Fruit fly (Drosophila melanogaster) whole organism, prepupa: Measurements from ENCODE around the gene aru.

Experiments
- Blimp-1 ChIP-seq: fragments of 200-800 bp; sonication (Bioruptor generic); optimal IDR thresholded peaks from 3 replicates; lab custom pipeline; 2017; ENCODE audit warnings: missing biosample characterization, missing genetic modification characterization, mild to moderate bottlenecking, moderate library complexity, missing genetic modification reagents
- CG15336 ChIP-seq: fragments of 200-800 bp; sonication (Bioruptor generic); IDR thresholded peaks from 2 replicates; pipeline ENCODE4 v1.3.6; 2022; ENCODE audit warnings: missing biosample characterization, missing genetic modification characterization
- CG1621 ChIP-seq: fragments of 200-800 bp; sonication (Bioruptor generic); optimal IDR thresholded peaks from 3 replicates; lab custom pipeline; 2018; ENCODE audit warnings: missing biosample characterization, mild to moderate bottlenecking, missing genetic modification characterization
- CG8632 ChIP-seq: fragments of 200-800 bp; sonication (Bioruptor generic); optimal IDR thresholded peaks from 3 replicates; lab custom pipeline; 2016; ENCODE audit warnings: missing biosample characterization, missing genetic modification characterization
- Eip93F ChIP-seq: fragments of 200-800 bp; sonication (Bioruptor generic); optimal IDR thresholded peaks from 2 replicates; lab custom pipeline; 2016; ENCODE audit warnings: missing biosample characterization, mild to moderate bottlenecking, missing genetic modification characterization
- Ets96B ChIP-seq: fragments of 200-800 bp; optimal IDR thresholded peaks from 2 replicates; lab custom pipeline; 2019; ENCODE audit warnings: missing biosample characterization, mild to moderate bottlenecking, missing genetic modification characterization, moderate library complexity
- Gug ChIP-seq: fragments of 200-800 bp; sonication (Bioruptor generic); IDR thresholded peaks from 2 replicates; pipeline ENCODE4 v1.3.6; 2022; ENCODE audit warnings: missing biosample characterization, missing genetic modification characterization
- dsx ChIP-seq: fragments of 200-800 bp; optimal IDR thresholded peaks from 3 replicates; lab custom pipeline; 2019; ENCODE audit warnings: missing biosample characterization, mild to moderate bottlenecking, missing genetic modification characterization, moderate library complexity; ENCODE audit not compliant: poor library complexity, severe bottlenecking
- pdm3 ChIP-seq: fragments of 200-800 bp; sonication (Bioruptor generic); optimal IDR thresholded peaks from 3 replicates; lab custom pipeline; 2016; ENCODE audit warnings: missing biosample characterization, missing genetic modification characterization
- spab ChIP-seq: fragments of 200-800 bp; sonication (Bioruptor generic); optimal IDR thresholded peaks from 2 replicates; lab custom pipeline; 2017; ENCODE audit warnings: missing biosample characterization, mild to moderate bottlenecking, missing genetic modification characterization, missing genetic modification reagents

DNA sequence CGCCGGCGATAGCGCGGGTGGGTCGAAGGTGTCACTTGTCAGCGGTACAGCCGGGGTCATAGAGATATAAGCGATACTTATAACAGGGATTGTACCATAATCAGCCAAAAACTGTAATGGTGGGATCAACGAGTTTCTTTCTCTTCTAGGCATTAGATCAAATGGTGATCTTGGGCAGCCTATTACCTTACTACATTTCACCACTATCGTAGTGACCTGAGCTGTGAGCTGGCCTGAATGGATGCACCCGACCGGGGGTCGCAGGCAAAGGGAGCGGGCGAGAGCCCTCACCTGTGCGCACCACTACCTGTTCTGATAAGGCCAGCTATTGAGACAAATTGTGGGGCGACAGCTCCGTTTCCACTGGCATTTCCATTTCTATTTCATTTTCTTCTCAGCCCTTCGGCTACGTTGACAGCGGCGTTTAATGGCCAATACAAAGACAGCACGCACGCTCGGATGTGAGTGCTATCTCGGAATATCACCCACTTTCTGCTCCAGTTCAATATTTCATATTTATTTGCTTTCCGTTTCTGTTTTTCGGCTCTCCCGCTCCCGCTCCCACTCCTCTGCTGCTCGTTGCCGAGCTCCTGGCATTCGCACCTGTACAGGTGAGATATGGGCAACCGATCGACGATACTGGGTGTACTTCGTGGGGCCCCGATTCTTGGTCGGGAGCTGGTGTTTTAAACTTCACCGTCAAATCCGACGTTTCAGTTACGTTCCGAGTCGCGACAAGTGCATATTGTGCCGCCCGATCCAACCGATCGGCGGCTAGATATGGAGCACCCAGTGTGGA, 11.3 kb downstream of the aru start:
- TF ChIP-seq pdm3 (GFP tag; lab: Kevin White, UChicago) (peak; percentile 54), Gug (peak; percentile 29; the same call in 1 of the 2 replicates), Blimp-1 (GFP tag; lab: Kevin White, UChicago) (no peak), CG8632 (GFP tag; lab: Kevin White, UChicago) (peak; percentile 37), dsx (GFP tag; lab: Kevin White, UChicago) (no peak), CG15336 (GFP tag; lab: Robert Waterston, UW) (0 out of 2 replicates have a peak, but pooled peaks have one; percentile 35), spab (GFP tag; lab: Kevin White, UChicago) (no peak), Eip93F (GFP tag; lab: Kevin White, UChicago) (no peak), Ets96B (tag; lab: Kevin White, UChicago) (peak; percentile 36), CG1621 (peak; percentile 12)
